Worm (Caenorhabditis elegans) whole organism, L2 larva: ENCODE measurements around the gene aos-1.

Experiments
- C34F6.9 ChIP-seq: fragments of 150-350 bp; optimal IDR thresholded peaks from 2 replicates; lab custom pipeline; 2014; ENCODE audit warnings: missing biosample characterization, missing genetic modification characterization
- F13H6.1 ChIP-seq: sonication (generic microtip); optimal IDR thresholded peaks from 2 replicates; lab custom pipeline; 2016; ENCODE audit warnings: missing genetic modification characterization, missing compliant biosample characterization
- Y55F3AM.14 ChIP-seq: fragments of 200-800 bp; sonication (Bioruptor generic); optimal IDR thresholded peaks from 2 replicates; lab custom pipeline; 2018; ENCODE audit warnings: mild to moderate bottlenecking, missing genetic modification characterization, missing compliant biosample characterization
- ZK546.5 ChIP-seq: sonication (generic microtip); optimal IDR thresholded peaks from 2 replicates; lab custom pipeline; 2017; ENCODE audit warnings: missing biosample characterization, missing genetic modification characterization
- alr-1 ChIP-seq: fragments of 150-350 bp; optimal IDR thresholded peaks from 2 replicates; lab custom pipeline; 2014; ENCODE audit warnings: missing biosample characterization, missing genetic modification characterization
- aly-2 ChIP-seq: fragments of 150-350 bp; optimal IDR thresholded peaks from 2 replicates; lab custom pipeline; 2014; ENCODE audit warnings: missing biosample characterization, missing genetic modification characterization
- ama-1 ChIP-seq: fragments of 150-350 bp; optimal IDR thresholded peaks from 2 replicates; lab custom pipeline; 2018; ENCODE audit warnings: inconsistent platforms
- blmp-1 ChIP-seq: sonication (generic microtip); optimal IDR thresholded peaks from 2 replicates; lab custom pipeline; 2017; ENCODE audit warnings: missing genetic modification characterization, mild to moderate bottlenecking, missing compliant biosample characterization, antibody characterized with exemption, moderate library complexity; ENCODE audit not compliant: insufficient read depth
- ceh-16 ChIP-seq: fragments of 150-350 bp; optimal IDR thresholded peaks from 2 replicates; lab custom pipeline; 2014; ENCODE audit warnings: missing biosample characterization, missing genetic modification characterization
- dmd-4 ChIP-seq: sonication (generic microtip); optimal IDR thresholded peaks from 2 replicates; lab custom pipeline; 2017; ENCODE audit warnings: missing biosample characterization, missing genetic modification characterization
- egl-27 ChIP-seq: sonication (generic microtip); optimal IDR thresholded peaks from 3 replicates; lab custom pipeline; 2017; ENCODE audit warnings: missing biosample characterization, missing genetic modification reagents, missing genetic modification characterization
- elt-1 ChIP-seq: fragments of 150-350 bp; optimal IDR thresholded peaks from 2 replicates; lab custom pipeline; 2014; ENCODE audit warnings: missing biosample characterization, missing genetic modification characterization
- elt-3 ChIP-seq: sonication (generic microtip); optimal IDR thresholded peaks from 2 replicates; lab custom pipeline; 2017; ENCODE audit warnings: missing biosample characterization, missing genetic modification characterization
- fos-1 ChIP-seq: fragments of 150-350 bp; optimal IDR thresholded peaks from 2 replicates; lab custom pipeline; 2014; ENCODE audit warnings: missing biosample characterization, missing genetic modification characterization
- gmeb-1 ChIP-seq: fragments of 150-350 bp; optimal IDR thresholded peaks from 2 replicates; lab custom pipeline; 2014; ENCODE audit warnings: missing biosample characterization, missing genetic modification characterization
- lin-11 ChIP-seq: fragments of 150-350 bp; sonication (generic microtip); optimal IDR thresholded peaks from 2 replicates; lab custom pipeline; 2014; ENCODE audit warnings: missing biosample characterization, missing genetic modification characterization, inconsistent platforms, mixed read lengths
- lin-39 ChIP-seq: fragments of 150-350 bp; optimal IDR thresholded peaks from 2 replicates; lab custom pipeline; 2014; ENCODE audit warnings: missing biosample characterization, missing genetic modification reagents, missing genetic modification characterization
- nhr-12 ChIP-seq: fragments of 150-350 bp; optimal IDR thresholded peaks from 2 replicates; lab custom pipeline; 2014; ENCODE audit warnings: missing biosample characterization, missing genetic modification characterization
- nhr-129 ChIP-seq: fragments of 150-350 bp; optimal IDR thresholded peaks from 2 replicates; lab custom pipeline; 2014; ENCODE audit warnings: missing biosample characterization, missing genetic modification characterization
- nhr-21 ChIP-seq: fragments of 150-350 bp; optimal IDR thresholded peaks from 2 replicates; lab custom pipeline; 2014; ENCODE audit warnings: missing biosample characterization, missing genetic modification characterization
- nhr-23 ChIP-seq: fragments of 150-350 bp; optimal IDR thresholded peaks from 2 replicates; lab custom pipeline; 2014; ENCODE audit warnings: missing biosample characterization, missing genetic modification reagents, missing genetic modification characterization
- nhr-237 ChIP-seq: fragments of 150-350 bp; optimal IDR thresholded peaks from 2 replicates; lab custom pipeline; 2014; ENCODE audit warnings: missing biosample characterization, missing genetic modification characterization
- nhr-25 ChIP-seq: fragments of 150-350 bp; sonication (generic microtip); optimal IDR thresholded peaks from 3 replicates; lab custom pipeline; 2014; ENCODE audit warnings: missing biosample characterization, missing genetic modification characterization
- nhr-6 ChIP-seq: fragments of 150-350 bp; optimal IDR thresholded peaks from 2 replicates; lab custom pipeline; 2014; ENCODE audit warnings: missing biosample characterization, missing genetic modification characterization
- nhr-77 ChIP-seq: fragments of 150-350 bp; optimal IDR thresholded peaks from 2 replicates; lab custom pipeline; 2014; ENCODE audit warnings: missing biosample characterization, missing genetic modification characterization
- peb-1 ChIP-seq: fragments of 150-350 bp; optimal IDR thresholded peaks from 2 replicates; lab custom pipeline; 2014; ENCODE audit warnings: missing biosample characterization, missing genetic modification characterization
- sma-3 ChIP-seq: sonication (generic microtip); optimal IDR thresholded peaks from 2 replicates; lab custom pipeline; 2016; ENCODE audit warnings: missing genetic modification reagents, missing genetic modification characterization, missing compliant biosample characterization
- unc-39 ChIP-seq: fragments of 150-350 bp; optimal IDR thresholded peaks from 2 replicates; lab custom pipeline; 2014; ENCODE audit warnings: missing biosample characterization, missing genetic modification characterization
- unc-62 ChIP-seq: fragments of 150-350 bp; optimal IDR thresholded peaks from 2 replicates; lab custom pipeline; 2014; ENCODE audit warnings: missing biosample characterization, missing genetic modification reagents, missing genetic modification characterization
- ztf-1 ChIP-seq: fragments of 200-800 bp; sonication (Bioruptor generic); conservative IDR thresholded peaks from 2 replicates; pipeline ENCODE4 v1.3.6; 2022; ENCODE audit warnings: missing genetic modification characterization, missing compliant biosample characterization
- ztf-11 ChIP-seq: sonication (generic microtip); optimal IDR thresholded peaks from 2 replicates; lab custom pipeline; 2017; ENCODE audit warnings: missing biosample characterization, missing genetic modification characterization
- ztf-4 ChIP-seq: fragments of 150-350 bp; optimal IDR thresholded peaks from 2 replicates; lab custom pipeline; 2014; ENCODE audit warnings: missing biosample characterization, missing genetic modification characterization

Gene aos-1

ce11 chrV:10081636-10082035 is 48.5 kb downstream of the aos-1 start, which contains the start of gene nhr-205:
nhr-205 (minus strand) TSS chrV:10081776.
- TF ChIP-seq ama-1 (lab: Kevin White, UChicago) (no peak), alr-1 (tag; lab: Kevin White, UChicago) (no peak), nhr-25 (tag; lab: Kevin White, UChicago) (no peak), nhr-21 (tag; lab: Kevin White, UChicago) (no peak), nhr-12 (tag; lab: Kevin White, UChicago) (no peak), F13H6.1 (tag; lab: Kevin White, UChicago) (no peak), nhr-77 (tag; lab: Kevin White, UChicago) (no peak), ceh-16 (tag; lab: Kevin White, UChicago) (no peak), sma-3 (no peak), nhr-129 (tag; lab: Kevin White, UChicago) (no peak), unc-39 (tag; lab: Kevin White, UChicago) (no peak), ztf-4 (no peak), nhr-23 (no peak)
- TF ChIP-seq, all 48 proteins: peak for 0

DNA sequence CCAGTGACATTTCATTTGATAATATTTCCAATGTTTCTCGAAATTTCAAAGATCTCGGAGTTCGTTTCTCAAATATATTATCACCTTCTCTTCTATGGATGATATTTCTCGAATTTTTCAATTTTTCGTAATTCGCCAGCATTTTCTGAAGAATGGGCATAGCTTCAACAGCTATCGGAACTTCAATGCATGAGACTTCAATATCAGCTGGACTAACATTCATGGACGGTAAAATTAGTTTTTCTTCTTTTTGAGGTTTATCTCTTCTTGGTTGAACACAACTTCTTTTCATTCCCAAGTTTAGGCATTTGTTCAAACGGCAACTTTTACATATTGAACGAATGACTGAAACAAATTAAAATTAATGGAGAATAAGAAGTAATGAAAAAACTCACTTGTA is 49.2 kb downstream of the aos-1 start:
- TF ChIP-seq egl-27 (no peak), nhr-23 (no peak), nhr-237 (no peak), aly-2 (tag; lab: Kevin White, UChicago) (no peak), nhr-21 (tag; lab: Kevin White, UChicago) (no peak), peb-1 (tag; lab: Kevin White, UChicago) (no peak), unc-62 (no peak), fos-1 (no peak), C34F6.9 (tag; lab: Kevin White, UChicago) (no peak), nhr-129 (tag; lab: Kevin White, UChicago) (no peak), Y55F3AM.14 (GFP tag; lab: Kevin White, UChicago) (no peak), ztf-1 (GFP tag; lab: Robert Waterston, UW) (no peak), unc-39 (tag; lab: Kevin White, UChicago) (no peak), gmeb-1 (no peak)

- no peak for TF ChIP-seq gmeb-1
- TF ChIP-seq nhr-25 (tag; lab: Kevin White, UChicago): no peak
- TF ChIP-seq peb-1 (tag; lab: Kevin White, UChicago): no peak
- no peak for TF ChIP-seq lin-39
- no peak for TF ChIP-seq F13H6.1 (tag; lab: Kevin White, UChicago)
- TF ChIP-seq dmd-4: no peak
- no peak for TF ChIP-seq ztf-1 (GFP tag; lab: Robert Waterston, UW)
- TF ChIP-seq lin-11 (tag; lab: Kevin White, UChicago): no peak
- no peak for TF ChIP-seq ZK546.5 (tag; lab: Kevin White, UChicago)
- no peak for TF ChIP-seq ztf-11
- no peak for TF ChIP-seq ztf-4
- no peak for TF ChIP-seq C34F6.9 (tag; lab: Kevin White, UChicago)
- TF ChIP-seq blmp-1 (tag; lab: Kevin White, UChicago): no peak
- TF ChIP-seq elt-1 (tag; lab: Kevin White, UChicago): no peak
- no peak for TF ChIP-seq elt-3 (tag; lab: Kevin White, UChicago)
- no peak for TF ChIP-seq egl-27
- no peak for TF ChIP-seq nhr-6
These were observed 51.9 kb downstream of the aos-1 start, which contains the start of gene R04B5.1 for ce11 chrV:10078244-10078643. R04B5.1 (minus strand) TSS chrV:10078344.
